Worm (Caenorhabditis elegans) whole organism, L3 larva: Measurements from ENCODE around the gene C34F11.8.

Experiments
- aly-2 ChIP-seq: fragments of 150-350 bp; optimal IDR thresholded peaks from 2 replicates; lab custom pipeline; 2014; ENCODE audit warnings: missing biosample characterization, missing genetic modification characterization
- ama-1 ChIP-seq: fragments of 150-350 bp; optimal IDR thresholded peaks from 2 replicates; lab custom pipeline; 2018
- ceh-28 ChIP-seq: fragments of 150-350 bp; optimal IDR thresholded peaks from 2 replicates; lab custom pipeline; 2014; ENCODE audit warnings: missing biosample characterization, missing genetic modification reagents, missing genetic modification characterization
- ceh-9 ChIP-seq: sonication (generic microtip); optimal IDR thresholded peaks from 2 replicates; lab custom pipeline; 2018; ENCODE audit warnings: missing biosample characterization, missing genetic modification characterization
- egl-5 ChIP-seq: fragments of 150-350 bp; optimal IDR thresholded peaks from 2 replicates; lab custom pipeline; 2017; ENCODE audit warnings: missing biosample characterization, missing genetic modification reagents, missing genetic modification characterization, inconsistent platforms
- elt-1 ChIP-seq: fragments of 150-350 bp; optimal IDR thresholded peaks from 2 replicates; lab custom pipeline; 2014; ENCODE audit warnings: missing biosample characterization, missing genetic modification characterization
- elt-2 ChIP-seq: sonication (generic microtip); optimal IDR thresholded peaks from 2 replicates; lab custom pipeline; 2016; ENCODE audit warnings: missing genetic modification reagents, mild to moderate bottlenecking, missing genetic modification characterization, missing compliant biosample characterization
- elt-3 ChIP-seq, 3 experiments: fragments of 150-350 bp in 1 of 3; sonication (generic microtip) in 2 of 3; optimal IDR thresholded peaks; 2 replicates in 2 of 3; 4 replicates in 1 of 3; lab custom pipeline; 2014 to 2017; ENCODE audit warnings: missing biosample characterization in 3 of 3, missing genetic modification characterization in 3 of 3
- fkh-10 ChIP-seq: sonication (generic microtip); optimal IDR thresholded peaks from 2 replicates; lab custom pipeline; 2017; ENCODE audit warnings: missing biosample characterization, missing genetic modification reagents, missing genetic modification characterization
- fkh-2 ChIP-seq: fragments of 150-350 bp; optimal IDR thresholded peaks from 2 replicates; lab custom pipeline; 2014; ENCODE audit warnings: missing biosample characterization, missing genetic modification reagents, missing genetic modification characterization
- fos-1 ChIP-seq: fragments of 150-350 bp; optimal IDR thresholded peaks from 2 replicates; lab custom pipeline; 2014; ENCODE audit warnings: missing biosample characterization, missing genetic modification characterization
- hmg-11 ChIP-seq: sonication (generic microtip); optimal IDR thresholded peaks from 2 replicates; lab custom pipeline; 2016; ENCODE audit warnings: missing genetic modification characterization, missing compliant biosample characterization
- jun-1 ChIP-seq: fragments of 150-350 bp; optimal IDR thresholded peaks from 2 replicates; lab custom pipeline; 2014; ENCODE audit warnings: missing biosample characterization, missing genetic modification reagents, missing genetic modification characterization
- lin-15B ChIP-seq: fragments of 150-350 bp; optimal IDR thresholded peaks from 2 replicates; lab custom pipeline; 2014; ENCODE audit warnings: missing biosample characterization, missing genetic modification characterization
- lin-39 ChIP-seq: fragments of 150-350 bp; optimal IDR thresholded peaks from 2 replicates; lab custom pipeline; 2018; ENCODE audit warnings: missing biosample characterization, missing genetic modification reagents, missing genetic modification characterization
- lsy-12 ChIP-seq: sonication (generic microtip); optimal IDR thresholded peaks from 2 replicates; lab custom pipeline; 2016; ENCODE audit warnings: mild to moderate bottlenecking, missing genetic modification characterization, missing compliant biosample characterization
- mdl-1 ChIP-seq: fragments of 150-350 bp; optimal IDR thresholded peaks from 2 replicates; lab custom pipeline; 2014; ENCODE audit warnings: missing biosample characterization, missing genetic modification characterization
- nfya-1 ChIP-seq: sonication (generic microtip); optimal IDR thresholded peaks from 2 replicates; lab custom pipeline; 2017; ENCODE audit warnings: missing genetic modification characterization, mild to moderate bottlenecking, missing compliant biosample characterization, antibody characterized with exemption, moderate library complexity; ENCODE audit not compliant: insufficient read depth
- nhr-11 ChIP-seq: fragments of 150-350 bp; optimal IDR thresholded peaks from 2 replicates; lab custom pipeline; 2014; ENCODE audit warnings: missing biosample characterization, missing genetic modification characterization
- nhr-12 ChIP-seq: fragments of 150-350 bp; optimal IDR thresholded peaks from 2 replicates; lab custom pipeline; 2014; ENCODE audit warnings: missing biosample characterization, missing genetic modification characterization
- nhr-23 ChIP-seq: fragments of 150-350 bp; optimal IDR thresholded peaks from 2 replicates; lab custom pipeline; 2014; ENCODE audit warnings: missing biosample characterization, missing genetic modification reagents, missing genetic modification characterization
- nhr-237 ChIP-seq: fragments of 150-350 bp; optimal IDR thresholded peaks from 2 replicates; lab custom pipeline; 2014; ENCODE audit warnings: missing biosample characterization, missing genetic modification characterization
- nhr-25 ChIP-seq: sonication (generic microtip); optimal IDR thresholded peaks from 2 replicates; lab custom pipeline; 2017; ENCODE audit warnings: missing biosample characterization, missing genetic modification characterization
- nhr-67 ChIP-seq: fragments of 150-350 bp; optimal IDR thresholded peaks from 2 replicates; lab custom pipeline; 2014; ENCODE audit warnings: missing biosample characterization, missing genetic modification characterization
- nhr-76 ChIP-seq: fragments of 150-350 bp; sonication (generic microtip); optimal IDR thresholded peaks from 5 replicates; lab custom pipeline; 2014; ENCODE audit warnings: missing biosample characterization, missing genetic modification characterization
- nhr-77 ChIP-seq: fragments of 150-350 bp; optimal IDR thresholded peaks from 2 replicates; lab custom pipeline; 2014; ENCODE audit warnings: missing biosample characterization, missing genetic modification characterization
- pha-4 ChIP-seq: fragments of 150-350 bp; optimal IDR thresholded peaks from 2 replicates; lab custom pipeline; 2014; ENCODE audit warnings: missing biosample characterization, missing genetic modification reagents, missing genetic modification characterization
- pqm-1 ChIP-seq: fragments of 150-350 bp; optimal IDR thresholded peaks from 2 replicates; lab custom pipeline; 2017; ENCODE audit warnings: missing biosample characterization, missing genetic modification characterization, inconsistent platforms
- sea-2 ChIP-seq: fragments of 150-350 bp; sonication (generic microtip); optimal IDR thresholded peaks from 4 replicates; lab custom pipeline; 2014; ENCODE audit warnings: missing biosample characterization, missing genetic modification reagents, missing genetic modification characterization
- skn-1 ChIP-seq: fragments of 150-350 bp; optimal IDR thresholded peaks from 2 replicates; lab custom pipeline; 2014; ENCODE audit warnings: missing biosample characterization, missing genetic modification characterization
- snpc-4 ChIP-seq: fragments of 150-350 bp; optimal IDR thresholded peaks from 2 replicates; lab custom pipeline; 2014; ENCODE audit warnings: missing biosample characterization, missing genetic modification characterization
- tbx-2 ChIP-seq: sonication (generic microtip); optimal IDR thresholded peaks from 2 replicates; lab custom pipeline; 2016; ENCODE audit warnings: mild to moderate bottlenecking, missing genetic modification characterization, missing compliant biosample characterization
- zag-1 ChIP-seq: fragments of 150-350 bp; optimal IDR thresholded peaks from 2 replicates; lab custom pipeline; 2014; ENCODE audit warnings: missing biosample characterization, missing genetic modification characterization
- ztf-11 ChIP-seq: fragments of 150-350 bp; optimal IDR thresholded peaks from 2 replicates; lab custom pipeline; 2014; ENCODE audit warnings: missing biosample characterization, missing genetic modification characterization
- ztf-4 ChIP-seq: fragments of 150-350 bp; optimal IDR thresholded peaks from 2 replicates; lab custom pipeline; 2014; ENCODE audit warnings: missing biosample characterization, missing genetic modification characterization

Gene C34F11.8

DNA sequence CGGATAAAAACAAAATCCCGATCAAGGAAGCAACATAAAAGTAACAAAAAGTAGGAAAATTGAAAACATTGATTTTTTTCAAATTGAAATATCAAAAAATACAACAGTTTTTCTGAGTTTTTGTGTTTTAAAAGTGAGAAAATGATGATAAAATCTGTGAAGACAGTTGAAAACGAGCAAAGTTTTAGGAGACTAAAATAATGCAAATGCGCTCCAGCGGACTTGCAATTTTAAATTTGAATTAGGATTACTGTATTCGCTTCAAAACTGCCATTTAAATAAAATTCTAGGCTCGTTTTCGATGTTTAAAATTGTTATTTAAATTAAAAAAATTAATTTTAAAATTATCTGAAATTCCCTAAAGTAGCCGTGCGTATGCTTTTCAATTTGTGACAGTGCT lies 22.8 kb downstream of the C34F11.8 start:
- TF ChIP-seq ztf-11 (no peak), nfya-1 (no peak), fkh-10 (GFP tag; lab: Kevin White, UChicago) (no peak), ceh-9 (tag; lab: Kevin White, UChicago) (no peak), elt-1 (tag; lab: Kevin White, UChicago) (no peak), nhr-12 (no peak), mdl-1 (tag; lab: Kevin White, UChicago) (no peak)

DNA sequence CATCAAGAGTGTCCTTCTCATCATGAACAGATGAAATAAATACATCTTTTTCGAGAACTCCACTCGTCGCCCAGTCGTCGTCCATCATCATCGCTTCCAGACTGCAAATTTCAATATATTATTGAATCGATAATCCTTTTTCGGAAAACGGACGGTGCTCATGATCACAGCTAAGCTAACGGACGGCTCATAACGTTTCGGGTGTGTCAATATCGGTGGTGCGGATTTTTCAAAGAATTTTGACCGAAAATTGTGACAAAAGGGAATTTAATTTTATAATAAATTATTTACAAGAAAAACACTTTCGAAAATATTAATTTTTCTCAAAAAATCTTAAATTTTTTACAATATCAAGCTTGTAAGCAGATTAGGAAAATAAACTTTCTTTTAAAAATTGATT lies 23.3 kb downstream of the C34F11.8 start, which contains the start of gene crh-2:
Gene crh-2, minus strand, starts transcription at position 101 of the 400 bp plus-strand sequence.
- TF ChIP-seq ztf-4 (tag; lab: Kevin White, UChicago), result no peak
- no peak for TF ChIP-seq nhr-237 (tag; lab: Kevin White, UChicago)
- no peak for TF ChIP-seq nhr-25
- no peak for TF ChIP-seq lsy-12
- no peak for TF ChIP-seq egl-5 (tag; lab: Kevin White, UChicago)
- no peak for TF ChIP-seq aly-2 (tag; lab: Kevin White, UChicago)
- TF ChIP-seq mdl-1 (tag; lab: Kevin White, UChicago), result no peak
- no peak for TF ChIP-seq nhr-77 (tag; lab: Kevin White, UChicago)
- no peak for TF ChIP-seq nhr-11 (tag; lab: Kevin White, UChicago)
- no peak for TF ChIP-seq nhr-76
- no peak for TF ChIP-seq ztf-11

DNA sequence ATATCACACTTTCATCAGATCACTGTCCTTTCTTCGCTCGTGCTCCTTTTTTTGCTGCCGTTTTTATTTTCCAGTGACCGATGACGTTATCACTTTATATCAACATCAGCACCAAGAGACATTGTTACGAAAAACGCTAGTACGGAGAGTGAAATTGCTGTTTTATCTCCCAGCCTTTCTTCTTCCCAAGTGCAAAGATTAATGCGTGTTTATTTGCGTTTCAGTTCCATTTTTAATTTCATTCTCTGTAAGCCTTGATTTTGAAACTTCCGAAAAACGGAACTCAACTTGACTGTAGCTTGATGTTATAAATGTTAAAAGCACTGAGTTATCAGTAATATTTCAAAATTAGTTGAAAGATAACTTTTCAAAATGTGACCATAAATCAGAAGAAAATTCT lies 23.9 kb downstream of the C34F11.8 start:
- TF ChIP-seq pqm-1 (tag; lab: Kevin White, UChicago) (peak; percentile 30), elt-2 (tag; lab: Kevin White, UChicago) (peak; percentile 94), nhr-23 (tag; lab: Kevin White, UChicago) (no peak)

DNA sequence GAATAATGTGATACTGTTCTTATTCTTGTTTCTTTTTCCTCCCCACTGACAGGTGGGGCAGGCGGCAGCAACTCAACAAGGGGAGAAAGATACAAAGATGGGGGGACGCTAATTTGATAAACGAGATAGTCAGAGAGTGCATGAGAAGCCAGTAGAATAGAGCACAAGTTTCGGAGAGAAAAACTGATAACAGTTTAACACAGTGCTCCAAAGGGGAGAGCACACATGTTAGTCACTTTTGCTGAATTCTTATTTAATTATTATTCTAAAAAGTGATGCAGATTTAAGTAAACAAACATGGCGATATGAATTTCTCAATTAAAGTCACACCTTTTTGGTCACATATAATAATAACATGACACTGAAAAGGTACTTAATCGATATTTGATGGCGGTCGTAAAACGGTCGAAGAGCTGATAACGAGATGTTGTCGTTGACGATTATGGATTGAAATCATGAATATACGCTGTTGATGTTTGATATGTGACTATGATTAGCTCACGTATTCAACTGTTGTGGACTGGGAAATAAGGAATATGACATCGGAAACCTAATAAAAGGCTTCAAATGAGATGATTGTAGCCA lies 24.7 kb downstream of the C34F11.8 start:
- TF ChIP-seq pha-4 (tag; lab: Kevin White, UChicago) (peak; percentile 43), jun-1 (tag; lab: Kevin White, UChicago) (peak; percentile 46), fos-1 (tag; lab: Kevin White, UChicago) (no peak), nhr-67 (tag; lab: Kevin White, UChicago) (no peak), elt-2 (tag; lab: Kevin White, UChicago) (peak; percentile 99), snpc-4 (tag; lab: Kevin White, UChicago) (no peak), ceh-28 (peak; percentile 13), pqm-1 (tag; lab: Kevin White, UChicago) (peak; percentile 95), lin-15B (tag; lab: Kevin White, UChicago) (no peak)

DNA sequence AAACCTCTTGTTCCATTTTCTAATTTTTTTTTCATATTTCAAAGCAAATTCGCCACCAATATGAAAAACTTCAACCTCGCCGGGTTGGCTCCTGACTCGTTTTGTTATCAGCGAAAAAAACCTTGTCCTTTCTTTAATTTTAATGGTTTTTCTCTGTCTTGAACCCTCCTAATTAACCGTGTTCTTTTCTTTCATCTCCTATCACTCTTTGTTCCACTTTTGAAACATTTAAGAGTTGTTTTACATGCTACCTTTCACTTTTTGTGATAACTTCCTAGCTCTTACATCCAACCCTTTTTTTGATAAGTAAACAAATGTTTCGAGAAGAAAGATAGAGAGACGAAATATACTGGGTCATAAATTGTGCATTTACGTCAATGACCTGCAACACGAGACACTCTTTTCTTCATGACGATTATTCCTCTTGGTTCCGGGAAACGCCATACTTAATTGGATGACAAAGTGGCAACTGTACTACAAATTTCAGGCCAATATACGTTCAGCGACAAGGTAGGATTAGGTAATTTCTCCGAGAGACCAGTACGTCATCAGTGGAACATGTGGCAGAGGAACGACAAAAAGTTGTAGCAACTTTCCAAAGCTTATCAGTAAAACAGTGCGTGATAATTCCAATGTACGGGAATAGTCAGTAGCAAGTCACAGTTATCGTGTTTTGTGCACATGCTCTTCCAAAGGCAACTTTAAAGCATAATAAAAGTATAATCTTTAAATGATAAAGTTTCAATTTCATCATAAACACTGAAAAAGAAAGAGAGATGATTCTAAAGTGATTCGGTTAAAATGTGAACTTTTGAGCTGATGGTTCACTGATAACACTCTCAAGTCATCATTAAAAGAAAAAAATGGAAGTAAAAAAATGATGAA lies 25.9 kb downstream of the C34F11.8 start:
- TF ChIP-seq elt-1 (tag; lab: Kevin White, UChicago) (no peak), fkh-10 (GFP tag; lab: Kevin White, UChicago) (no peak), hmg-11 (tag; lab: Kevin White, UChicago) (no peak), lin-39 (tag; lab: Kevin White, UChicago) (no peak), nhr-76 (no peak), tbx-2 (tag; lab: Kevin White, UChicago) (no peak), sea-2 (no peak), nhr-67 (tag; lab: Kevin White, UChicago) (no peak), elt-2 (tag; lab: Kevin White, UChicago) (peak; percentile 99), ama-1 (lab: Kevin White, UChicago) (no peak), skn-1 (tag; lab: Kevin White, UChicago) (no peak), elt-3 (tag; optimal IDR thresholded peaks at IDR 0.05; lab: Kevin White, UChicago) (no peak), pha-4 (tag; lab: Kevin White, UChicago) (peak; percentile 62), zag-1 (tag; lab: Kevin White, UChicago) (no peak), fkh-2 (tag; lab: Kevin White, UChicago) (no peak), pqm-1 (tag; lab: Kevin White, UChicago) (peak; percentile 87), jun-1 (tag; lab: Kevin White, UChicago) (no peak), fos-1 (tag; lab: Kevin White, UChicago) (peak; percentile 6)
